Fruit fly (Drosophila melanogaster): ENCODE results near the gene Grp170.

Gene Grp170

dm6 chrX:2292410-2292809 lies 17.5 kb upstream of the Grp170 start (continued):
- TF ChIP-seq chm (GFP tag; IDR thresholded peaks at IDR 0.05), result 0 out of 2 replicates have a peak, but pooled peaks have one; percentile 12
- no peak for TF ChIP-seq CG9932 (GFP tag; IDR thresholded peaks at IDR 0.05)
- no peak for TF ChIP-seq kni (GFP tag; optimal IDR thresholded peaks at IDR 0.05)
- no peak for TF ChIP-seq CG16813 (GFP tag; IDR thresholded peaks at IDR 0.05; ENCODE audit: partially characterized antibody)
- no peak for TF ChIP-seq Hmr (GFP tag; optimal IDR thresholded peaks at IDR 0.05)
- TF ChIP-seq az2 (GFP tag; optimal IDR thresholded peaks at IDR 0.05), result no peak
- TF ChIP-seq lab (GFP tag; optimal IDR thresholded peaks at IDR 0.05), result no peak
- TF ChIP-seq Sry-β (GFP tag; optimal IDR thresholded peaks at IDR 0.05), result no peak
- no peak for TF ChIP-seq CG6654 (GFP tag; optimal IDR thresholded peaks at IDR 0.05)
- TF ChIP-seq CG10147 (GFP tag; optimal IDR thresholded peaks at IDR 0.05), result no peak
- no peak for TF ChIP-seq CG13287 (GFP tag; IDR thresholded peaks at IDR 0.05; ENCODE audit: partially characterized antibody)

dm6 chrX:2291023-2291422 lies 16.2 kb upstream of the Grp170 start:
- peak; percentile 9 for TF ChIP-seq Med (GFP tag)
- no peak for TF ChIP-seq Bgb (GFP tag; IDR thresholded peaks at IDR 0.05; ENCODE audit: partially characterized antibody)
- no peak for TF ChIP-seq CG31365 (tag; optimal IDR thresholded peaks at IDR 0.05)
- no peak for TF ChIP-seq lbe (GFP tag; optimal IDR thresholded peaks at IDR 0.05)
- no peak for TF ChIP-seq CG3847 (GFP tag; IDR thresholded peaks at IDR 0.05)
- no peak for TF ChIP-seq h (optimal IDR thresholded peaks at IDR 0.05)
- TF ChIP-seq sug (tag; optimal IDR thresholded peaks at IDR 0.05), result no peak
- TF ChIP-seq sr (GFP tag; IDR thresholded peaks at IDR 0.05), result peak; percentile 82
- no peak for TF ChIP-seq aop (GFP tag; IDR thresholded peaks at IDR 0.05)
- no peak for TF ChIP-seq cad (GFP tag; optimal IDR thresholded peaks at IDR 0.05)
- TF ChIP-seq CG12104 (GFP tag; optimal IDR thresholded peaks at IDR 0.05), result no peak
- TF ChIP-seq Hr78 (GFP tag; optimal IDR thresholded peaks at IDR 0.05), result peak in 1 of 2 experiments; percentile 90
- no peak for TF ChIP-seq CG11247 (GFP tag; IDR thresholded peaks at IDR 0.05)

dm6 chrX:2289134-2289533 lies 14.3 kb upstream of the Grp170 start:
- no peak for TF ChIP-seq ro (GFP tag; IDR thresholded peaks at IDR 0.05)
- no peak for TF ChIP-seq CG4328 (GFP tag; optimal IDR thresholded peaks at IDR 0.05)
- peak; percentile 99 for TF ChIP-seq nom (GFP tag; optimal IDR thresholded peaks at IDR 0.05)
- no peak for TF ChIP-seq GATAe (GFP tag; conservative IDR thresholded peaks at IDR 0.05)
- no peak for TF ChIP-seq CG17186 (GFP tag; optimal IDR thresholded peaks at IDR 0.05)
- TF ChIP-seq CG12942 (GFP tag; optimal IDR thresholded peaks at IDR 0.05), result no peak
- TF ChIP-seq Ada2b (GFP tag; IDR thresholded peaks at IDR 0.05), result no peak
- TF ChIP-seq CG1792 (GFP tag; optimal IDR thresholded peaks at IDR 0.05), result no peak
- no peak for TF ChIP-seq ftz-f1 (GFP tag; optimal IDR thresholded peaks at IDR 0.05)
- no peak for TF ChIP-seq zf30C (GFP tag; optimal IDR thresholded peaks at IDR 0.05)
- TF ChIP-seq Poxn (GFP tag; IDR thresholded peaks at IDR 0.05), result no peak
- no peak for TF ChIP-seq trem (tag; optimal IDR thresholded peaks at IDR 0.05)
- no peak for TF ChIP-seq tio (GFP tag; optimal IDR thresholded peaks at IDR 0.05)
- TF ChIP-seq CG8359 (GFP tag; optimal IDR thresholded peaks at IDR 0.05; ENCODE audit: borderline replicate concordance), result no peak
- TF ChIP-seq Oli (tag; optimal IDR thresholded peaks at IDR 0.05), result no peak
- TF ChIP-seq exex (tag; optimal IDR thresholded peaks at IDR 0.05), result no peak
- TF ChIP-seq Nf-YA (GFP tag; IDR thresholded peaks at IDR 0.05), result no peak
- peak; percentile 56 for TF ChIP-seq sqz (GFP tag; optimal IDR thresholded peaks at IDR 0.05)
- TF ChIP-seq CG8765 (GFP tag; IDR thresholded peaks at IDR 0.05), result no peak
- no peak for TF ChIP-seq ab (GFP tag; optimal IDR thresholded peaks at IDR 0.05)
- peak; percentile 97 for TF ChIP-seq CG4360 (GFP tag; IDR thresholded peaks at IDR 0.05)
- no peak for TF ChIP-seq NC2β (GFP tag; optimal IDR thresholded peaks at IDR 0.05)
- no peak for TF ChIP-seq sd (tag; optimal IDR thresholded peaks at IDR 0.05)
- no peak for TF ChIP-seq CG2116 (GFP tag; optimal IDR thresholded peaks at IDR 0.05)
- no peak for TF ChIP-seq dysf (GFP tag; IDR thresholded peaks at IDR 0.05)
- TF ChIP-seq CG18011 (GFP tag; optimal IDR thresholded peaks at IDR 0.05), result no peak
- TF ChIP-seq Ssrp (tag; optimal IDR thresholded peaks at IDR 0.05), result no peak

Measured in whole organism, embryonic.